Worm (Caenorhabditis elegans) whole organism, early embryonic: ENCODE data around the gene F53F4.16.

ENCODE experiments used
- B0310.2 ChIP-seq: sonication (generic microtip); optimal IDR thresholded peaks from 2 replicates; lab custom pipeline; 2016; ENCODE audit warnings: mild to moderate bottlenecking, missing genetic modification characterization, missing compliant biosample characterization
- F13C5.2 ChIP-seq: sonication (generic microtip); optimal IDR thresholded peaks from 2 replicates; lab custom pipeline; 2017; ENCODE audit warnings: mild to moderate bottlenecking, missing genetic modification characterization, inconsistent platforms, missing compliant biosample characterization
- ama-1 ChIP-seq: fragments of 150-350 bp; optimal IDR thresholded peaks from 2 replicates; lab custom pipeline; 2014
- ceh-36 ChIP-seq: sonication (generic microtip); optimal IDR thresholded peaks from 2 replicates; lab custom pipeline; 2016; ENCODE audit warnings: missing genetic modification characterization, inconsistent platforms, missing compliant biosample characterization
- ets-7 ChIP-seq: sonication (generic microtip); optimal IDR thresholded peaks from 2 replicates; lab custom pipeline; 2016; ENCODE audit warnings: missing genotype, missing genetic modification characterization, missing compliant biosample characterization
- flt-1 ChIP-seq: fragments of 200-800 bp; sonication (Bioruptor generic); IDR thresholded peaks from 2 replicates; pipeline ENCODE4 v1.3.6; 2022; ENCODE audit warnings: missing genetic modification characterization, missing compliant biosample characterization
- scrt-1 ChIP-seq: fragments of 200-800 bp; sonication (Bioruptor generic); IDR thresholded peaks from 2 replicates; pipeline ENCODE4 v1.3.6; 2022; ENCODE audit warnings: missing genetic modification characterization, missing compliant biosample characterization
- sea-1 ChIP-seq: fragments of 200-800 bp; sonication (Bioruptor generic); conservative IDR thresholded peaks from 2 replicates; pipeline ENCODE4 v1.3.6; 2022; ENCODE audit warnings: missing genetic modification characterization, missing compliant biosample characterization
- tbx-37 ChIP-seq: fragments of 200-800 bp; sonication (Bioruptor generic); conservative IDR thresholded peaks from 2 replicates; pipeline ENCODE4 v1.3.6; 2022; ENCODE audit warnings: missing genetic modification reagents, missing genetic modification characterization, missing compliant biosample characterization
- tra-4 ChIP-seq: sonication (generic microtip); optimal IDR thresholded peaks from 2 replicates; lab custom pipeline; 2017; ENCODE audit warnings: missing genetic modification characterization, missing compliant biosample characterization

DNA sequence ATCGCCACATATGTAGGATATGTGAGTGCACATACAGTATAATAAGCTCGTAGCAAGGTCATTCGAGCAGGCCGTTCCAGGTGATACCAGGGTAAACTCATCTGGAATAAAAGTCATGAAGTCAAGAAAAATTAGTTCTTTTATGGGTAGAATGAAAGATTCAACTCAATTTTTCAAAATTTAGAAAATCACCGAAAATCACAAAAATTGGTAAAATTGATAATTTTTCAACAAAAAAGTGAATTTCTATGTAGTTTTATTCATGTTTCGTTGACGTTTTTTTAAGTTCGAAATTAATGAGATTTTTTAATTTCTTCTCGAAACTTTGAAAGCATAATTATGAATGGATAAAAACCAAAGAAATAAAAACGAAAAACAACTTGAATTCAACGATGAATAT is at the start of gene F53F4.16:
- TF ChIP-seq B0310.2 (tag; lab: Kevin White, UChicago), result no peak
- no peak for TF ChIP-seq F13C5.2 (tag; lab: Kevin White, UChicago)
- no peak for TF ChIP-seq ama-1
- no peak for TF ChIP-seq sea-1 (GFP tag; lab: Robert Waterston, UW)
- no peak for TF ChIP-seq ceh-36 (tag; lab: Kevin White, UChicago)
- TF ChIP-seq flt-1, result no peak
- TF ChIP-seq tbx-37 (GFP tag; lab: Robert Waterston, UW), result no peak
- no peak for TF ChIP-seq tra-4
- TF ChIP-seq scrt-1, result no peak
- no peak for TF ChIP-seq ets-7 (tag; lab: Kevin White, UChicago)
